Worm (Caenorhabditis elegans) whole organism, L1 larva: ENCODE results near the gene T15B7.8.
A peak's percentile ranks its signal among the peaks of the same experiment; 100 is the strongest.

Source experiments
- C04F5.9 ChIP-seq: sonication (generic microtip); optimal IDR thresholded peaks from 2 replicates; lab custom pipeline; 2016; ENCODE audit warnings: missing genetic modification characterization, missing compliant biosample characterization
- C16A3.4 ChIP-seq: fragments of 150-350 bp; optimal IDR thresholded peaks from 2 replicates; lab custom pipeline; 2014; ENCODE audit warnings: missing biosample characterization, missing genetic modification characterization
- C34B4.2 ChIP-seq: sonication (generic microtip); optimal IDR thresholded peaks from 2 replicates; lab custom pipeline; 2017; ENCODE audit warnings: mild to moderate bottlenecking, missing genetic modification characterization, missing compliant biosample characterization
- aly-2 ChIP-seq: fragments of 150-350 bp; optimal IDR thresholded peaks from 2 replicates; lab custom pipeline; 2014; ENCODE audit warnings: missing biosample characterization, missing genetic modification characterization
- ceh-8 ChIP-seq: fragments of 200-800 bp; sonication (Bioruptor generic); optimal IDR thresholded peaks from 2 replicates; lab custom pipeline; 2018; ENCODE audit warnings: mild to moderate bottlenecking, missing genetic modification characterization, moderate library complexity, missing compliant biosample characterization
- ceh-88 ChIP-seq: fragments of 200-800 bp; sonication (Bioruptor generic); IDR thresholded peaks from 2 replicates; pipeline ENCODE4 v1.3.6; 2022; ENCODE audit warnings: missing genetic modification characterization, missing compliant biosample characterization
- ceh-90 ChIP-seq: sonication (generic microtip); optimal IDR thresholded peaks from 2 replicates; lab custom pipeline; 2016; ENCODE audit warnings: missing genetic modification characterization, missing compliant biosample characterization
- ces-1 ChIP-seq: fragments of 150-350 bp; optimal IDR thresholded peaks from 2 replicates; lab custom pipeline; 2014; ENCODE audit warnings: missing biosample characterization, missing genetic modification reagents, missing genetic modification characterization
- dpl-1 ChIP-seq, 3 experiments: fragments of 150-350 bp in 2 of 3; sonication (generic microtip) in 1 of 3; optimal IDR thresholded peaks; 2 replicates each; lab custom pipeline; 2014 to 2017; ENCODE audit warnings: missing biosample characterization in 3 of 3, missing genetic modification characterization in 3 of 3, missing genetic modification reagents in 3 of 3
- efl-1 ChIP-seq, 4 experiments: fragments of 150-350 bp; optimal IDR thresholded peaks in 3 of 4; peaks in 1 of 4; 1 replicate in 1 of 4; 2 replicates in 3 of 4; lab custom pipeline; 2014; ENCODE audit warnings: missing biosample characterization in 2 of 4, missing genetic modification characterization in 2 of 4, missing genetic modification reagents in 2 of 4
- efl-3 ChIP-seq: fragments of 200-800 bp; sonication (Bioruptor generic); optimal IDR thresholded peaks from 2 replicates; lab custom pipeline; 2018; ENCODE audit warnings: mild to moderate bottlenecking, missing genetic modification characterization, missing compliant biosample characterization
- elt-2 ChIP-seq: sonication (generic microtip); optimal IDR thresholded peaks from 2 replicates; lab custom pipeline; 2016; ENCODE audit warnings: missing genetic modification characterization, mild to moderate bottlenecking, inconsistent platforms, missing compliant biosample characterization, missing genetic modification reagents
- fkh-10 ChIP-seq: sonication (generic microtip); optimal IDR thresholded peaks from 2 replicates; lab custom pipeline; 2017; ENCODE audit warnings: missing biosample characterization, missing genetic modification reagents, missing genetic modification characterization
- fkh-4 ChIP-seq: sonication (generic microtip); optimal IDR thresholded peaks from 2 replicates; lab custom pipeline; 2016; ENCODE audit warnings: missing compliant biosample characterization, missing genetic modification characterization, borderline replicate concordance
- grh-1 ChIP-seq: fragments of 200-800 bp; sonication (Bioruptor generic); IDR thresholded peaks from 2 replicates; pipeline ENCODE4 v1.3.6; 2022; ENCODE audit warnings: missing genetic modification reagents, missing genetic modification characterization, missing compliant biosample characterization
- hlh-4 ChIP-seq: sonication (generic microtip); optimal IDR thresholded peaks from 2 replicates; lab custom pipeline; 2016; ENCODE audit warnings: mild to moderate bottlenecking, missing genetic modification characterization, missing compliant biosample characterization
- lin-14 ChIP-seq: fragments of 200-800 bp; sonication (Bioruptor generic); optimal IDR thresholded peaks from 2 replicates; lab custom pipeline; 2018; ENCODE audit warnings: mild to moderate bottlenecking, missing genetic modification characterization, moderate library complexity, missing compliant biosample characterization
- lsy-2 ChIP-seq, 2 experiments: fragments of 150-350 bp; optimal IDR thresholded peaks; 2 replicates each; lab custom pipeline; 2014; ENCODE audit warnings: missing biosample characterization in 2 of 2, missing genetic modification characterization in 2 of 2
- mep-1 ChIP-seq: fragments of 150-350 bp; optimal IDR thresholded peaks from 2 replicates; lab custom pipeline; 2014; ENCODE audit warnings: missing biosample characterization, missing genetic modification characterization
- nhr-19 ChIP-seq: fragments of 200-800 bp; sonication (Bioruptor generic); conservative IDR thresholded peaks from 2 replicates; pipeline ENCODE4 v1.3.6; 2022; ENCODE audit warnings: missing genetic modification characterization, missing compliant biosample characterization
- nhr-237 ChIP-seq: fragments of 150-350 bp; optimal IDR thresholded peaks from 2 replicates; lab custom pipeline; 2014; ENCODE audit warnings: missing biosample characterization, missing genetic modification characterization
- nhr-28 ChIP-seq: fragments of 150-350 bp; optimal IDR thresholded peaks from 2 replicates; lab custom pipeline; 2014; ENCODE audit warnings: missing biosample characterization, missing genetic modification characterization
- nhr-47 ChIP-seq: sonication (generic microtip); optimal IDR thresholded peaks from 2 replicates; lab custom pipeline; 2016; ENCODE audit warnings: mild to moderate bottlenecking, missing genetic modification characterization, moderate library complexity, missing compliant biosample characterization
- nhr-77 ChIP-seq: fragments of 150-350 bp; optimal IDR thresholded peaks from 2 replicates; lab custom pipeline; 2014; ENCODE audit warnings: missing biosample characterization, missing genetic modification characterization
- nhr-85 ChIP-seq: sonication (generic microtip); peaks from one replicate; lab custom pipeline; 2016; ENCODE audit warnings: missing genetic modification characterization, inconsistent platforms, missing compliant biosample characterization
- pag-3 ChIP-seq: sonication (generic microtip); optimal IDR thresholded peaks from 2 replicates; lab custom pipeline; 2017; ENCODE audit warnings: missing genetic modification characterization, mild to moderate bottlenecking, missing compliant biosample characterization, antibody characterized with exemption, borderline replicate concordance; ENCODE audit not compliant: insufficient read depth
- pax-3 ChIP-seq: fragments of 200-800 bp; sonication (Bioruptor generic); optimal IDR thresholded peaks from 2 replicates; lab custom pipeline; 2018; ENCODE audit warnings: mild to moderate bottlenecking, missing genetic modification characterization, moderate library complexity, missing compliant biosample characterization
- pqm-1 ChIP-seq: sonication (generic microtip); optimal IDR thresholded peaks from 3 replicates; lab custom pipeline; 2017; ENCODE audit warnings: missing biosample characterization, missing genetic modification characterization
- rnt-1 ChIP-seq: sonication (generic microtip); optimal IDR thresholded peaks from 2 replicates; lab custom pipeline; 2016; ENCODE audit warnings: mild to moderate bottlenecking, missing genetic modification characterization, moderate library complexity, missing compliant biosample characterization
- snu-23 ChIP-seq: sonication (generic microtip); optimal IDR thresholded peaks from 2 replicates; lab custom pipeline; 2016; ENCODE audit warnings: missing genetic modification characterization, missing compliant biosample characterization
- swsn-7 ChIP-seq: sonication (generic microtip); optimal IDR thresholded peaks from 2 replicates; lab custom pipeline; 2016; ENCODE audit warnings: missing genetic modification characterization, missing compliant biosample characterization
- unc-130 ChIP-seq: fragments of 150-350 bp; optimal IDR thresholded peaks from 2 replicates; lab custom pipeline; 2017; ENCODE audit warnings: missing biosample characterization, missing genetic modification characterization, inconsistent platforms
- unc-30 ChIP-seq: sonication (generic microtip); optimal IDR thresholded peaks from 2 replicates; lab custom pipeline; 2017; ENCODE audit warnings: missing biosample characterization, missing genetic modification characterization
- unc-86 ChIP-seq: sonication (generic microtip); optimal IDR thresholded peaks from 2 replicates; lab custom pipeline; 2016; ENCODE audit warnings: missing genetic modification characterization, missing compliant biosample characterization
- vab-15 ChIP-seq: sonication (generic microtip); optimal IDR thresholded peaks from 2 replicates; lab custom pipeline; 2017; ENCODE audit warnings: missing genotype, mild to moderate bottlenecking, missing genetic modification characterization, missing compliant biosample characterization
- zip-4 ChIP-seq: fragments of 200-800 bp; sonication (Bioruptor generic); optimal IDR thresholded peaks from 2 replicates; lab custom pipeline; 2018; ENCODE audit warnings: mild to moderate bottlenecking, missing genetic modification characterization, moderate library complexity, missing compliant biosample characterization

T15B7.8 gene

DNA sequence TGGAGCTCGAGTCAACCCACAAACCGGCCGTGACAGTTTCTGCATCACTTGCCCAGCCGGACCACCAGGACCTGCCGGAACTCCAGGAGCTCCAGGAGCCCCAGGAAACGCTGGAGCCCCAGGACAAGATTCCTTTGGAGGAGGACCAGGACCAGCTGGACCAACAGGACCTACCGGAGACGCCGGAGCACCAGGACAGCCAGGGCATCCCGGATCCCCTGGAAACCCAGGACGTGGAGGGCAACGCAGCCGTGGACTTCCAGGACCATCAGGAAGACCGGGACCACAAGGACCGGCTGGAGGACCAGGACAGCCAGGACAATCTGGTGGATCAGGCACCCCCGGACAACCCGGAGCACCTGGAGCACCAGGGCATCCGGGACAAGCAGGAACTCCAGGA is 8.5 kb downstream of the T15B7.8 start:
- TF ChIP-seq C34B4.2 (no peak), ceh-8 (peak; percentile 45)
- TF ChIP-seq, all 84 proteins: peak for 1

DNA sequence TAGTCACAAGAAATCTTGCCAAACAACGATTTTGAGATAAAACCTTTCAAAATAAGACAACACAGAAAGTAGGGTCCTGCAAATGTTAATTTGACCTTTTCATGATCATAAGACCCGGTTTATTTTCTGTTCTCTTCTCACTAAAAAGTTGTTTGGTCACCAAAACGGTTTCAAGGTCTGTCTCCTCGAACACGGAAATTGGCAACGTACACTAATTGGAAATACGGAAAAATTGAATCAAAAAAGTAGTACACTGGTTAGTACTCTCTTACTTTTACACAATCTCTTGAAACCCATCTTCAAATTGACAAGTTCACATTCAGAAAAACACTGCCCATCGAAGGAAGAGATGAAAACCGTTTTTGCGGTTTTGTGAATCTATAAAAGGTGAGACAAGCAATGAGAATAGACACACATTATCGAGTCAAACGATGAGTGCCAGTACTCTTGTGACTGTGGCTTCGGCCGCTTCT is 9.2 kb downstream of the T15B7.8 start, which contains the start of gene col-142:
col-142 (plus strand) TSS at position 423 of the 473 bp plus-strand sequence.
- TF ChIP-seq nhr-85 (tag; lab: Kevin White, UChicago) = peak; percentile 84
- no peak for TF ChIP-seq aly-2 (tag; lab: Kevin White, UChicago)
- no peak for TF ChIP-seq nhr-19 (GFP tag; lab: Robert Waterston, UW)
- no peak for TF ChIP-seq C04F5.9 (tag; lab: Kevin White, UChicago)
- TF ChIP-seq nhr-237 (tag; lab: Kevin White, UChicago) = no peak
- TF ChIP-seq unc-30 = no peak
- TF ChIP-seq lin-14 = peak; percentile 64
- no peak for TF ChIP-seq unc-130 (tag; lab: Kevin White, UChicago)
- TF ChIP-seq, all 84 proteins: peak for 2

DNA sequence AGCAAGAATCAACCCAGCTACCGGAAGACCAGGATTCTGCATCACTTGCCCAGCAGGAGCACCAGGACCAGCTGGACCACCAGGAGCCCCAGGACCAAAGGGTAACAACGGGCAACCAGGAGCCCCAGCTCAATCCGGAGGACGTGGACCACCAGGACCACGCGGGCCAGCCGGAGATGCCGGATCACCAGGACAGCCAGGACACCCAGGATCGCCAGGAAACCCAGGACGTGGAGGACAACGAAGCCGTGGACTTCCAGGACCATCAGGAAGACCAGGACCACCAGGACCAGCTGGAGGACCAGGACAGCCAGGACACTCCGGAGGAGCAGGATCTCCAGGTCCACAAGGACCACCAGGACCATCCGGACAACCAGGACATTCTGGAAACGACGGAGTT is 9.9 kb downstream of the T15B7.8 start:
- TF ChIP-seq nhr-47 (tag; lab: Kevin White, UChicago) = no peak
- TF ChIP-seq hlh-4 (tag; lab: Kevin White, UChicago) = no peak
- no peak for TF ChIP-seq pag-3
- no peak for TF ChIP-seq fkh-4 (tag; lab: Kevin White, UChicago)
- TF ChIP-seq nhr-28 (tag; lab: Kevin White, UChicago) = no peak
- no peak for TF ChIP-seq mep-1 (tag; lab: Kevin White, UChicago)
- TF ChIP-seq lsy-2 (tag; optimal IDR thresholded peaks at IDR 0.05; lab: Kevin White, UChicago) = no peak

DNA sequence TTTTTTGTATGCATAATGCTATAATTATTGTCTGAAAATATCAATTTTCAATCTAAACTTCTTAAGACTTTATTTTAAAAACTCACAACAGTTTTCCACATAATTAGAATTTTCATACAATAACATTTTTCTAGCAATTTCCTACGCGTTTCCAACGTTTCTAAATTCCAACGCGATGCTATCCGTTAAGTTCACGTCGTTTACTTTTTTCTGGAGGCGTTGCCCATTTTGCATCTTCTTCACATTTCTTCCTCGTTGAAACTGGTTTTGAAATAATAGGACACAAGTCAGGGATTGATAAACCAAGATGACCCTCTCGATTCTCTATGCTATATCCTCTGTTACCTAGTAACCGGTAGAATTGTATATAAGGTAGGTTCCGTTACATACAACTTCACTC is 13.6 kb downstream of the T15B7.8 start, which contains the start of the genes T15B7.14 and col-143:
T15B7.14 (minus strand) TSS at position 101 of the 400 bp plus-strand sequence.
col-143 (plus strand) TSS at position 394 of the 400 bp plus-strand sequence.
- TF ChIP-seq dpl-1 (GFP tag; optimal IDR thresholded peaks at IDR 0.05; lab: Kevin White, UChicago) (no peak), efl-1 (optimal IDR thresholded peaks at IDR 0.05; lab: Kevin White, UChicago) (no peak), efl-1 (GFP tag; optimal IDR thresholded peaks at IDR 0.05 in 1 of 2; lab: Kevin White, UChicago) (peak in 1 of 2 experiments; percentile 46), ceh-90 (tag; lab: Kevin White, UChicago) (no peak), vab-15 (tag; lab: Kevin White, UChicago) (no peak)

DNA sequence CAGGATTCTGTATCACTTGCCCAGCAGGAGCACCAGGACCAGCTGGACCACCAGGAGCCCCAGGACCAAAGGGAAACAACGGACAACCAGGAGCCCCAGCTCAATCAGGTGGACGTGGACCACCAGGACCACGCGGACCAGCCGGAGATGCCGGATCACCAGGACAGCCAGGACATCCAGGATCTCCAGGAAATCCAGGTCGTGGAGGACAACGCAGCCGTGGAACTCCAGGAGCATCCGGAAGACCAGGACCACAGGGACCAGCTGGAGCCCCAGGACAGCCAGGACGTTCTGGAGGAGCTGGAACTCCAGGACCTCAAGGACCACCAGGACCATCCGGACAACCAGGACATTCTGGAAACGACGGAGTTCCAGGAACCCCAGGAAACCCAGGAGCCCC is 14.4 kb downstream of the T15B7.8 start:
- no peak for TF ChIP-seq pax-3 (tag; lab: Kevin White, UChicago)
- TF ChIP-seq ceh-88 = no peak
- no peak for TF ChIP-seq elt-2 (tag; lab: Kevin White, UChicago)
- no peak for TF ChIP-seq swsn-7 (tag; lab: Kevin White, UChicago)
- TF ChIP-seq rnt-1 = no peak
- TF ChIP-seq zip-4 (GFP tag; lab: Kevin White, UChicago) = no peak
- TF ChIP-seq pqm-1 (tag; lab: Kevin White, UChicago) = no peak
- TF ChIP-seq nhr-77 = no peak
- no peak for TF ChIP-seq snu-23
- no peak for TF ChIP-seq hlh-4 (tag; lab: Kevin White, UChicago)
- no peak for TF ChIP-seq unc-86 (tag; lab: Kevin White, UChicago)
- TF ChIP-seq C16A3.4 (tag; lab: Kevin White, UChicago) = no peak
- TF ChIP-seq mep-1 (tag; lab: Kevin White, UChicago) = no peak
- TF ChIP-seq fkh-10 (GFP tag; lab: Kevin White, UChicago) = no peak
- no peak for TF ChIP-seq grh-1 (GFP tag; lab: Robert Waterston, UW)
- no peak for TF ChIP-seq ces-1 (GFP tag; lab: Kevin White, UChicago)
- no peak for TF ChIP-seq efl-3 (GFP tag; lab: Kevin White, UChicago)
- TF ChIP-seq unc-130 (tag; lab: Kevin White, UChicago) = no peak
